Fruit fly (Drosophila melanogaster): ENCODE measurements around the gene eas.

- TF ChIP-seq psq (GFP tag; optimal IDR thresholded peaks at IDR 0.05), result no peak
- no peak for TF ChIP-seq Abd-B (GFP tag; optimal IDR thresholded peaks at IDR 0.05)
- TF ChIP-seq CG9705 (GFP tag; optimal IDR thresholded peaks at IDR 0.05), result no peak
- TF ChIP-seq Myc (optimal IDR thresholded peaks at IDR 0.05), result no peak
- no peak for TF ChIP-seq Hr83 (GFP tag; optimal IDR thresholded peaks at IDR 0.05; ENCODE audit: poor library complexity, severe bottlenecking)
Observed at dm6 chrX:16231292-16231691, 46.8 kb upstream of the eas start.
